Fruit fly (Drosophila melanogaster) whole organism, embryonic: ENCODE measurements around the gene PGRP-LE.

ENCODE experiments used
- Atf-2 ChIP-seq: fragments of 200-800 bp; sonication (Bioruptor generic); optimal IDR thresholded peaks from 2 replicates; lab custom pipeline; 2016; ENCODE audit warnings: missing biosample characterization, missing genetic modification characterization
- B-H2 ChIP-seq: fragments of 200-800 bp; sonication (Bioruptor generic); optimal IDR thresholded peaks from 2 replicates; lab custom pipeline; 2018; ENCODE audit warnings: missing biosample characterization, mild to moderate bottlenecking, missing genetic modification characterization
- CG10147 ChIP-seq: fragments of 200-800 bp; sonication (Bioruptor generic); optimal IDR thresholded peaks from 2 replicates; lab custom pipeline; 2019; ENCODE audit warnings: missing biosample characterization, mild to moderate bottlenecking, missing genetic modification characterization, moderate library complexity
- CG10267 ChIP-seq: fragments of 200-800 bp; sonication (Bioruptor generic); optimal IDR thresholded peaks from 2 replicates; lab custom pipeline; 2018; ENCODE audit warnings: missing biosample characterization, mild to moderate bottlenecking, missing genetic modification characterization, moderate library complexity
- CG11696 ChIP-seq: fragments of 200-800 bp; sonication (Bioruptor generic); IDR thresholded peaks from 2 replicates; pipeline ENCODE4 v1.3.6; 2022; ENCODE audit warnings: missing biosample characterization, missing genetic modification characterization
- CG15479 ChIP-seq: fragments of 200-800 bp; sonication (Bioruptor generic); optimal IDR thresholded peaks from 3 replicates; lab custom pipeline; 2019; ENCODE audit warnings: missing biosample characterization, mild to moderate bottlenecking, missing genetic modification characterization, moderate library complexity
- CG1647 ChIP-seq: fragments of 200-800 bp; sonication (Bioruptor generic); optimal IDR thresholded peaks from 3 replicates; lab custom pipeline; 2016; ENCODE audit warnings: missing biosample characterization, missing genetic modification characterization
- CG17328 ChIP-seq: fragments of 200-800 bp; sonication (Bioruptor generic); IDR thresholded peaks from 2 replicates; pipeline ENCODE4 v1.3.6; 2022; ENCODE audit warnings: missing biosample characterization, missing genetic modification characterization
- CG1792 ChIP-seq: fragments of 200-800 bp; sonication (Bioruptor generic); optimal IDR thresholded peaks from 2 replicates; lab custom pipeline; 2016; ENCODE audit warnings: missing biosample characterization, missing genetic modification characterization
- CG18476 ChIP-seq: fragments of 200-800 bp; sonication (Bioruptor generic); optimal IDR thresholded peaks from 2 replicates; lab custom pipeline; 2016; ENCODE audit warnings: missing biosample characterization, mild to moderate bottlenecking, missing genetic modification characterization
- CG3163 ChIP-seq: fragments of 200-800 bp; sonication (Bioruptor generic); optimal IDR thresholded peaks from 3 replicates; lab custom pipeline; 2016; ENCODE audit warnings: missing biosample characterization, missing genetic modification characterization
- CG33213 ChIP-seq: fragments of 200-800 bp; sonication (Bioruptor generic); optimal IDR thresholded peaks from 3 replicates; lab custom pipeline; 2016; ENCODE audit warnings: missing biosample characterization, missing genetic modification characterization
- CG34376 ChIP-seq: fragments of 200-800 bp; sonication (Bioruptor generic); optimal IDR thresholded peaks from 2 replicates; lab custom pipeline; 2018; ENCODE audit warnings: missing biosample characterization, mild to moderate bottlenecking, missing genetic modification characterization
- CG4424 ChIP-seq: fragments of 200-800 bp; sonication (Bioruptor generic); optimal IDR thresholded peaks from 3 replicates; lab custom pipeline; 2016; ENCODE audit warnings: missing biosample characterization, missing genetic modification characterization
- CG7271 ChIP-seq: fragments of 200-800 bp; sonication (Bioruptor generic); optimal IDR thresholded peaks from 2 replicates; lab custom pipeline; 2018; ENCODE audit warnings: missing biosample characterization, mild to moderate bottlenecking, missing genetic modification characterization, moderate library complexity
- CG7786 ChIP-seq: fragments of 200-800 bp; sonication (Bioruptor generic); optimal IDR thresholded peaks from 2 replicates; lab custom pipeline; 2016; ENCODE audit warnings: missing biosample characterization, missing genetic modification characterization
- CG8924 ChIP-seq: fragments of 200-800 bp; optimal IDR thresholded peaks from 3 replicates; lab custom pipeline; 2019; ENCODE audit warnings: missing biosample characterization, mild to moderate bottlenecking, missing genetic modification characterization, moderate library complexity
- CG9727 ChIP-seq: fragments of 200-800 bp; sonication (Bioruptor generic); optimal IDR thresholded peaks from 3 replicates; lab custom pipeline; 2017; ENCODE audit warnings: missing biosample characterization, mild to moderate bottlenecking, missing genetic modification characterization
- CrebB ChIP-seq: fragments of 200-800 bp; sonication (Bioruptor generic); optimal IDR thresholded peaks from 3 replicates; lab custom pipeline; 2018; ENCODE audit warnings: missing biosample characterization, mild to moderate bottlenecking, missing genetic modification characterization
- Dip3 ChIP-seq: fragments of 200-800 bp; sonication (Bioruptor generic); optimal IDR thresholded peaks from 3 replicates; lab custom pipeline; 2016; ENCODE audit warnings: missing biosample characterization, missing genetic modification characterization
- Gsc ChIP-seq: fragments of 200-800 bp; sonication (Bioruptor generic); IDR thresholded peaks from 2 replicates; pipeline ENCODE4 v1.3.6; 2022; ENCODE audit warnings: missing biosample characterization, missing genetic modification characterization
- Gug ChIP-seq: fragments of 200-800 bp; sonication (Bioruptor generic); IDR thresholded peaks from 4 replicates; pipeline ENCODE4 v1.3.6; 2022; ENCODE audit warnings: missing biosample characterization, missing genetic modification characterization
- Hand ChIP-seq: fragments of 200-800 bp; sonication (Bioruptor generic); optimal IDR thresholded peaks from 2 replicates; lab custom pipeline; 2017; ENCODE audit warnings: mild to moderate bottlenecking, missing biosample characterization, missing genetic modification reagents, missing genetic modification characterization
- HmgZ ChIP-seq: fragments of 200-800 bp; sonication (Bioruptor generic); optimal IDR thresholded peaks from 2 replicates; lab custom pipeline; 2018; ENCODE audit warnings: missing biosample characterization, mild to moderate bottlenecking, missing genetic modification characterization
- Hr78 ChIP-seq, 2 experiments: fragments of 200-800 bp in 1 of 2; fragments of >200 bp in 1 of 2; sonication (Bioruptor generic) in 1 of 2; optimal IDR thresholded peaks; 2 replicates each; lab custom pipeline; 2017 to 2019; ENCODE audit warnings: missing biosample characterization in 2 of 2, missing genetic modification characterization in 2 of 2, mild to moderate bottlenecking in 1 of 2, moderate library complexity in 1 of 2
- Lhr ChIP-seq: fragments of 200-800 bp; sonication (Bioruptor generic); optimal IDR thresholded peaks from 3 replicates; lab custom pipeline; 2017; ENCODE audit warnings: mild to moderate bottlenecking, missing biosample characterization, missing genetic modification reagents, missing genetic modification characterization
- Med ChIP-seq: fragments of 200-800 bp; sonication (Bioruptor generic); peaks from one replicate; lab custom pipeline; 2016; ENCODE audit warnings: missing biosample characterization, missing genetic modification characterization, mild to moderate bottlenecking, inconsistent platforms, moderate library complexity
- Optix ChIP-seq: fragments of 200-800 bp; sonication (Bioruptor generic); IDR thresholded peaks from 3 replicates; pipeline ENCODE4 v1.3.6; 2022; ENCODE audit warnings: missing biosample characterization, missing genetic modification characterization
- Pdp1 ChIP-seq, 2 experiments: fragments of 200-800 bp; sonication (Bioruptor generic); optimal IDR thresholded peaks; 3 replicates each; lab custom pipeline; 2016; ENCODE audit warnings: missing biosample characterization in 2 of 2, missing genetic modification characterization in 2 of 2, mild to moderate bottlenecking in 1 of 2, moderate library complexity in 1 of 2
- Spps ChIP-seq: fragments of 200-800 bp; sonication (Bioruptor generic); optimal IDR thresholded peaks from 2 replicates; lab custom pipeline; 2018; ENCODE audit warnings: missing biosample characterization, mild to moderate bottlenecking, missing genetic modification characterization
- Stat92E ChIP-seq, 3 experiments: fragments of >200 bp in 2 of 3; fragments of 200-800 bp in 1 of 3; sonication (Bioruptor generic) in 1 of 3; optimal IDR thresholded peaks; 2 replicates each; lab custom pipeline; 2017 to 2019; ENCODE audit warnings: missing biosample characterization in 3 of 3, missing genetic modification characterization in 3 of 3, mild to moderate bottlenecking in 1 of 3, moderate library complexity in 1 of 3
- cg ChIP-seq: fragments of 200-800 bp; sonication (Bioruptor generic); optimal IDR thresholded peaks from 3 replicates; lab custom pipeline; 2019; ENCODE audit warnings: missing biosample characterization, mild to moderate bottlenecking, missing genetic modification characterization, moderate library complexity
- chinmo ChIP-seq: fragments of 200-800 bp; sonication (Bioruptor generic); IDR thresholded peaks from 4 replicates; pipeline ENCODE4 v1.3.6; 2022; ENCODE audit warnings: missing biosample characterization, missing genetic modification characterization; ENCODE audit not compliant: partially characterized antibody
- exex ChIP-seq: fragments of 200-800 bp; sonication (Bioruptor generic); optimal IDR thresholded peaks from 4 replicates; lab custom pipeline; 2018; ENCODE audit warnings: missing biosample characterization, mild to moderate bottlenecking, missing genetic modification characterization, moderate library complexity
- grau ChIP-seq: fragments of 200-800 bp; optimal IDR thresholded peaks from 3 replicates; lab custom pipeline; 2019; ENCODE audit warnings: missing biosample characterization, mild to moderate bottlenecking, missing genetic modification characterization, moderate library complexity
- hkb ChIP-seq, 2 experiments: fragments of 200-800 bp in 1 of 2; fragments of >200 bp in 1 of 2; sonication (Bioruptor generic) in 1 of 2; IDR thresholded peaks in 1 of 2; optimal IDR thresholded peaks in 1 of 2; 2 replicates each; pipeline versions ENCODE4 v1.3.6 to Lab custom; 2017 to 2022; ENCODE audit warnings: missing biosample characterization in 1 of 2, missing genetic modification characterization in 1 of 2
- ind ChIP-seq: fragments of 200-800 bp; sonication (Bioruptor generic); optimal IDR thresholded peaks from 3 replicates; lab custom pipeline; 2016; ENCODE audit warnings: missing biosample characterization, missing genetic modification characterization
- jing ChIP-seq: fragments of 200-800 bp; sonication (Bioruptor generic); optimal IDR thresholded peaks from 2 replicates; lab custom pipeline; 2018; ENCODE audit warnings: missing biosample characterization, mild to moderate bottlenecking, missing genetic modification characterization
- nerfin-1 ChIP-seq: fragments of 200-800 bp; sonication (Bioruptor generic); optimal IDR thresholded peaks from 3 replicates; lab custom pipeline; 2019; ENCODE audit warnings: missing biosample characterization, mild to moderate bottlenecking, missing genetic modification characterization, moderate library complexity
- pnt ChIP-seq: fragments of 200-800 bp; sonication (Bioruptor generic); optimal IDR thresholded peaks from 3 replicates; lab custom pipeline; 2016; ENCODE audit warnings: missing biosample characterization, missing genetic modification characterization
- run ChIP-seq: fragments of 200-800 bp; sonication (Bioruptor generic); optimal IDR thresholded peaks from 3 replicates; lab custom pipeline; 2018; ENCODE audit warnings: missing biosample characterization, mild to moderate bottlenecking, missing genetic modification characterization
- sd ChIP-seq: fragments of 200-800 bp; sonication (Bioruptor generic); optimal IDR thresholded peaks from 3 replicates; lab custom pipeline; 2018; ENCODE audit warnings: missing biosample characterization, mild to moderate bottlenecking, missing genetic modification characterization, moderate library complexity
- sens ChIP-seq: fragments of 200-800 bp; sonication (Bioruptor generic); peaks from one replicate; lab custom pipeline; 2016; ENCODE audit warnings: missing biosample characterization, missing genetic modification characterization
- seq ChIP-seq: fragments of 200-800 bp; sonication (Bioruptor generic); IDR thresholded peaks from 2 replicates; pipeline ENCODE4 v1.3.6; 2022; ENCODE audit warnings: missing biosample characterization, missing genetic modification characterization
- sug ChIP-seq: fragments of 200-800 bp; optimal IDR thresholded peaks from 2 replicates; lab custom pipeline; 2019; ENCODE audit warnings: missing biosample characterization, mild to moderate bottlenecking, missing genetic modification characterization, moderate library complexity
- zf30C ChIP-seq: fragments of 200-800 bp; sonication (Bioruptor generic); optimal IDR thresholded peaks from 3 replicates; lab custom pipeline; 2018; ENCODE audit warnings: missing biosample characterization, mild to moderate bottlenecking, missing genetic modification characterization
- zfh1 ChIP-seq: fragments of 200-800 bp; sonication (Bioruptor generic); IDR thresholded peaks from 3 replicates; pipeline ENCODE4 v1.3.6; 2022; ENCODE audit warnings: missing biosample characterization, missing genetic modification characterization

PGRP-LE gene

DNA sequence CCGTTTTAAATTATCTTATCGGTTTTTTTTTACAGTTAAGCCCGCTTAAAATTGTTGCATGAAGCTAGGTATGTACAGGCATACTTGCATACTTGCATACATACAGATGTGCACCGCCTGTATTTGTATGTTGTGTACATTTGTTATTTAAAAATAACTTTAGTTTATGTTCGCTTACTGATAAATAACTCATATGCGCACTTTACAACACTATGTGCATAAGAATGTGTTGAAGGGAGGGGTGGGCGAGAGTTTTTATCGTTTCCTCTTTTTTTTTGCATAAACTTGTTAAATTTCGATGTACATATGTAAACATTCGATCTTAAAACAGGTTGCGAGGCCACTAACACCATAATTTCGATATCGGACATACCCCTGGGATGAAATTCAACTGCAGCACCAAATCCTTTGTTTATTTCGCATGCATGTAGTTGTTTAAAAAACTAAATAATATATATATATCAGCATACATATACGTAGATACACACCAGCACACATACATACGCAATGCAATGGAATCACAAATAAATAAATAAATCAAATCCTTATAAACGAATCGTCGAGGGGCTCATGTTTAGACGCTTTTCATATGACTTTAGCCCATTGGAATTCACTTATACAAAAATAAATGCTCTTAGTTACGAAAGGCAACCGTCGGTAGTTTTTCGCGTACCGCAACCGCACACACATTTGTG, 43.8 kb downstream of the PGRP-LE start:
- no peak for TF ChIP-seq Spps (tag; lab: Kevin White, UChicago)
- peak; percentile 59 for TF ChIP-seq nerfin-1 (tag; lab: Kevin White, UChicago)
- TF ChIP-seq sens (GFP tag; lab: Kevin White, UChicago): peak; percentile 39
- no peak for TF ChIP-seq CG1647 (GFP tag; lab: Kevin White, UChicago)
- peak; percentile 53 for TF ChIP-seq CG8924
- TF ChIP-seq chinmo: 0 out of 4 replicates have a peak, but pooled peaks have one; percentile 58
- TF ChIP-seq Med (GFP tag; lab: Kevin White, UChicago): peak; percentile 35
- TF ChIP-seq pnt (GFP tag; lab: Kevin White, UChicago): no peak
- peak; percentile 66 for TF ChIP-seq CG10267 (tag; lab: Kevin White, UChicago)
- TF ChIP-seq sd (tag; lab: Kevin White, UChicago): peak; percentile 60
- no peak for TF ChIP-seq CG7786 (GFP tag; lab: Kevin White, UChicago)
- peak; percentile 68 for TF ChIP-seq cg (GFP tag; lab: Kevin White, UChicago)

dm6 chrX:15758692-15759240, 44.9 kb downstream of the PGRP-LE start:
- TF ChIP-seq cg (GFP tag; lab: Kevin White, UChicago) (peak; percentile 9), exex (tag; lab: Kevin White, UChicago) (peak; percentile 70), seq (GFP tag; lab: Robert Waterston, UW) (no peak), Dip3 (GFP tag; lab: Kevin White, UChicago) (no peak), Atf-2 (GFP tag; lab: Kevin White, UChicago) (no peak), hkb (optimal IDR thresholded peaks at IDR 0.05; lab: Kevin White, UChicago) (no peak), hkb (GFP tag; IDR thresholded peaks at IDR 0.05; lab: Robert Waterston, UW) (no peak), Pdp1 (GFP tag; optimal IDR thresholded peaks at IDR 0.05; lab: Kevin White, UChicago) (peak in 1 of 2 experiments; percentile 54), run (no peak), Hand (GFP tag; lab: Kevin White, UChicago) (no peak), grau (tag; lab: Kevin White, UChicago) (peak; percentile 60), jing (GFP tag; lab: Kevin White, UChicago) (no peak), CG15479 (GFP tag; lab: Kevin White, UChicago) (peak; percentile 17), Optix (GFP tag; lab: Robert Waterston, UW) (no peak), B-H2 (GFP tag; lab: Kevin White, UChicago) (peak; percentile 0), CrebB (tag; lab: Kevin White, UChicago) (no peak), CG11696 (GFP tag; lab: Robert Waterston, UW) (no peak), CG17328 (GFP tag; lab: Robert Waterston, UW) (no peak), CG34376 (peak; percentile 30), Med (GFP tag; lab: Kevin White, UChicago) (peak; percentile 58), CG10147 (GFP tag; lab: Kevin White, UChicago) (no peak), Stat92E (GFP tag; optimal IDR thresholded peaks at IDR 0.05; lab: Kevin White, UChicago) (no peak), sug (tag; lab: Kevin White, UChicago) (peak; percentile 19), CG18476 (no peak), Gsc (GFP tag; lab: Robert Waterston, UW) (no peak), ind (GFP tag; lab: Kevin White, UChicago) (no peak)

DNA sequence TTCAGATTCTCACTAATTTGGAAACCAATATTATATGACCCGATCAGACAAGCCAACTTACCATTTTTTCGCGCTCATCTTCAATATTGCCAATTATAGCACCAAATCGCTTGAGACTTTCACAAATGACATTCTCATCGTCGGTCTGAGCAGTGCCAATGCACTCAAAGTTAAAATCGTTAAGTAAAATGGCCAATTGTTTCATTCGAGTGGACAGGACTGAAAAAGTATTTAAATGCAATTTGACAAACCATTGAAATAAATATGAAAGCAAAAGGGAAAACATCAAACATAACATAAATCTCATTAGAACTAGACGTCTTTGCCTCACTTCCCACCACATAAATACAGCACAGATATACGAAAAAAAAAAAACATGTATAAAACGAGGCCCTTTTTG, 47.7 kb downstream of the PGRP-LE start, which contains the start of gene CG8260:
Gene CG8260, plus strand, starts transcription at position 301 of the 400 bp plus-strand sequence.
- TF ChIP-seq Gug (GFP tag; lab: Robert Waterston, UW) (no peak), Lhr (GFP tag; lab: Kevin White, UChicago) (no peak), Hr78 (GFP tag; optimal IDR thresholded peaks at IDR 0.05; lab: Kevin White, UChicago) (no peak), CG4424 (no peak), zf30C (GFP tag; lab: Kevin White, UChicago) (no peak), CG3163 (GFP tag; lab: Kevin White, UChicago) (no peak), CG9727 (no peak), CG33213 (GFP tag; lab: Kevin White, UChicago) (no peak), zfh1 (no peak), CG7271 (tag; lab: Kevin White, UChicago) (no peak), CG1792 (GFP tag; lab: Kevin White, UChicago) (no peak), HmgZ (tag; lab: Kevin White, UChicago) (no peak)
